Worm (Caenorhabditis elegans) whole organism, L1 larva: ENCODE data around the gene T04A6.1.

Experiments used
- egl-27 ChIP-seq, 2 experiments: fragments of 150-350 bp in 1 of 2; sonication (generic microtip); optimal IDR thresholded peaks; 3 replicates each; lab custom pipeline; 2017 to 2018; ENCODE audit warnings: missing biosample characterization in 2 of 2, missing genetic modification characterization in 2 of 2, missing genetic modification reagents in 2 of 2
- ets-5 ChIP-seq: fragments of 200-800 bp; sonication (Bioruptor generic); IDR thresholded peaks from 2 replicates; pipeline ENCODE4 v1.3.6; 2022; ENCODE audit warnings: missing genetic modification characterization, missing compliant biosample characterization
- mep-1 ChIP-seq: fragments of 150-350 bp; optimal IDR thresholded peaks from 2 replicates; lab custom pipeline; 2014; ENCODE audit warnings: missing biosample characterization, missing genetic modification characterization
- nhr-12 ChIP-seq: sonication (generic microtip); optimal IDR thresholded peaks from 2 replicates; lab custom pipeline; 2017; ENCODE audit warnings: missing biosample characterization, missing genetic modification characterization
- nhr-71 ChIP-seq: sonication (generic microtip); optimal IDR thresholded peaks from 2 replicates; lab custom pipeline; 2016; ENCODE audit warnings: mild to moderate bottlenecking, missing genetic modification characterization, moderate library complexity, missing compliant biosample characterization
- ztf-11 ChIP-seq, 2 experiments: sonication (generic microtip); optimal IDR thresholded peaks; 2 replicates each; lab custom pipeline; 2016 to 2017; ENCODE audit warnings: missing genetic modification characterization in 2 of 2, missing biosample characterization in 1 of 2, missing compliant biosample characterization in 1 of 2

- TF ChIP-seq egl-27 (tag; optimal IDR thresholded peaks at IDR 0.05; lab: Kevin White, UChicago) (no peak), ets-5 (no peak), ztf-11 (tag; optimal IDR thresholded peaks at IDR 0.05; lab: Kevin White, UChicago) (no peak), mep-1 (tag; lab: Kevin White, UChicago) (no peak), nhr-12 (tag; lab: Kevin White, UChicago) (no peak), nhr-71 (tag; lab: Kevin White, UChicago) (no peak)
Measured at ce11 chrIII:7619846-7620245, 3.5 kb downstream of the T04A6.1 start.
